Fruit fly (Drosophila melanogaster) whole organism, prepupa: ENCODE measurements around the gene Obp73a.

ENCODE experiments used
- Blimp-1 ChIP-seq: fragments of 200-800 bp; sonication (Bioruptor generic); optimal IDR thresholded peaks from 3 replicates; lab custom pipeline; 2017; ENCODE audit warnings: missing biosample characterization, missing genetic modification characterization, mild to moderate bottlenecking, moderate library complexity, missing genetic modification reagents
- CG10631 ChIP-seq: fragments of 200-800 bp; sonication (Bioruptor generic); optimal IDR thresholded peaks from 2 replicates; lab custom pipeline; 2016; ENCODE audit warnings: missing biosample characterization, missing genetic modification characterization
- CG10669 ChIP-seq: fragments of 200-800 bp; sonication (Bioruptor generic); optimal IDR thresholded peaks from 3 replicates; lab custom pipeline; 2018; ENCODE audit warnings: missing biosample characterization, mild to moderate bottlenecking, missing genetic modification characterization, moderate library complexity
- CG11294 ChIP-seq: fragments of 200-800 bp; sonication (Bioruptor generic); IDR thresholded peaks from 2 replicates; pipeline ENCODE4 v1.3.6; 2022; ENCODE audit warnings: missing biosample characterization, missing genetic modification characterization
- CG11762 ChIP-seq: fragments of 200-800 bp; sonication (Bioruptor generic); optimal IDR thresholded peaks from 3 replicates; lab custom pipeline; 2016; ENCODE audit warnings: missing biosample characterization, missing genetic modification characterization; ENCODE audit not compliant: insufficient read depth
- CG11902 ChIP-seq: fragments of 200-800 bp; sonication (Bioruptor generic); optimal IDR thresholded peaks from 3 replicates; lab custom pipeline; 2016; ENCODE audit warnings: missing biosample characterization, missing genetic modification characterization
- CG15336 ChIP-seq: fragments of 200-800 bp; sonication (Bioruptor generic); IDR thresholded peaks from 2 replicates; pipeline ENCODE4 v1.3.6; 2022; ENCODE audit warnings: missing biosample characterization, missing genetic modification characterization
- CG1621 ChIP-seq: fragments of 200-800 bp; sonication (Bioruptor generic); optimal IDR thresholded peaks from 3 replicates; lab custom pipeline; 2018; ENCODE audit warnings: missing biosample characterization, mild to moderate bottlenecking, missing genetic modification characterization
- CG16779 ChIP-seq: fragments of 200-800 bp; sonication (Bioruptor generic); optimal IDR thresholded peaks from 3 replicates; lab custom pipeline; 2017; ENCODE audit warnings: missing biosample characterization, mild to moderate bottlenecking, missing genetic modification characterization
- CG3032 ChIP-seq: fragments of 200-800 bp; optimal IDR thresholded peaks from 2 replicates; lab custom pipeline; 2019; ENCODE audit warnings: missing biosample characterization, mild to moderate bottlenecking, missing genetic modification characterization, moderate library complexity
- CG31627 ChIP-seq: fragments of 200-800 bp; sonication (Bioruptor generic); optimal IDR thresholded peaks from 3 replicates; lab custom pipeline; 2016; ENCODE audit warnings: missing biosample characterization, missing genetic modification characterization
- CG34406 ChIP-seq: fragments of 200-800 bp; sonication (Bioruptor generic); optimal IDR thresholded peaks from 3 replicates; lab custom pipeline; 2016; ENCODE audit warnings: missing biosample characterization, missing genetic modification characterization
- CG3919 ChIP-seq: fragments of 200-800 bp; sonication (Bioruptor generic); optimal IDR thresholded peaks from 3 replicates; lab custom pipeline; 2016; ENCODE audit warnings: missing biosample characterization, missing genetic modification characterization
- CG6792 ChIP-seq: fragments of 200-800 bp; sonication (Bioruptor generic); optimal IDR thresholded peaks from 3 replicates; lab custom pipeline; 2016; ENCODE audit warnings: missing biosample characterization, missing genetic modification characterization
- CG6808 ChIP-seq: fragments of 200-800 bp; sonication (Bioruptor generic); optimal IDR thresholded peaks from 3 replicates; lab custom pipeline; 2017; ENCODE audit warnings: missing biosample characterization, missing genetic modification characterization, mild to moderate bottlenecking, moderate library complexity, missing genetic modification reagents
- CG6854 ChIP-seq: fragments of 200-800 bp; sonication (Bioruptor generic); optimal IDR thresholded peaks from 2 replicates; lab custom pipeline; 2017; ENCODE audit warnings: missing biosample characterization, mild to moderate bottlenecking, missing genetic modification characterization
- CG8319 ChIP-seq: fragments of 200-800 bp; sonication (Bioruptor generic); optimal IDR thresholded peaks from 3 replicates; lab custom pipeline; 2016; ENCODE audit warnings: missing biosample characterization, missing genetic modification characterization
- CG8632 ChIP-seq: fragments of 200-800 bp; sonication (Bioruptor generic); optimal IDR thresholded peaks from 3 replicates; lab custom pipeline; 2016; ENCODE audit warnings: missing biosample characterization, missing genetic modification characterization
- CG9139 ChIP-seq: fragments of 200-800 bp; sonication (Bioruptor generic); optimal IDR thresholded peaks from 3 replicates; lab custom pipeline; 2017; ENCODE audit warnings: missing biosample characterization, mild to moderate bottlenecking, missing genetic modification characterization
- Eip75B ChIP-seq: fragments of 200-800 bp; sonication (Bioruptor generic); optimal IDR thresholded peaks from 3 replicates; lab custom pipeline; 2016; ENCODE audit warnings: missing biosample characterization, missing genetic modification characterization
- Eip78C ChIP-seq: fragments of 200-800 bp; sonication (Bioruptor generic); peaks from one replicate; lab custom pipeline; 2016; ENCODE audit warnings: missing biosample characterization, missing genetic modification characterization
- Eip93F ChIP-seq: fragments of 200-800 bp; sonication (Bioruptor generic); optimal IDR thresholded peaks from 2 replicates; lab custom pipeline; 2016; ENCODE audit warnings: missing biosample characterization, mild to moderate bottlenecking, missing genetic modification characterization
- Ets21C ChIP-seq: fragments of 200-800 bp; sonication (Bioruptor generic); optimal IDR thresholded peaks from 3 replicates; lab custom pipeline; 2016; ENCODE audit warnings: missing biosample characterization, missing genetic modification characterization
- Ets96B ChIP-seq: fragments of 200-800 bp; optimal IDR thresholded peaks from 2 replicates; lab custom pipeline; 2019; ENCODE audit warnings: missing biosample characterization, mild to moderate bottlenecking, missing genetic modification characterization, moderate library complexity
- Gug ChIP-seq: fragments of 200-800 bp; sonication (Bioruptor generic); IDR thresholded peaks from 2 replicates; pipeline ENCODE4 v1.3.6; 2022; ENCODE audit warnings: missing biosample characterization, missing genetic modification characterization
- Hr38 ChIP-seq: sonication (Bioruptor generic); optimal IDR thresholded peaks from 2 replicates; lab custom pipeline; 2016; ENCODE audit warnings: missing biosample characterization, missing genetic modification characterization
- Hr4 ChIP-seq: fragments of 200-800 bp; sonication (Bioruptor generic); optimal IDR thresholded peaks from 3 replicates; lab custom pipeline; 2016; ENCODE audit warnings: missing biosample characterization, missing genetic modification characterization
- Met ChIP-seq: fragments of 200-800 bp; sonication (Bioruptor generic); optimal IDR thresholded peaks from 3 replicates; lab custom pipeline; 2016; ENCODE audit warnings: missing biosample characterization, missing genetic modification characterization
- OdsH ChIP-seq: fragments of 200-800 bp; sonication (Bioruptor generic); optimal IDR thresholded peaks from 3 replicates; lab custom pipeline; 2016; ENCODE audit warnings: missing biosample characterization, missing genetic modification characterization
- Smox ChIP-seq: fragments of 200-800 bp; sonication (Bioruptor generic); optimal IDR thresholded peaks from 3 replicates; lab custom pipeline; 2016; ENCODE audit warnings: missing biosample characterization, missing genetic modification characterization
- Sox102F ChIP-seq: fragments of 200-800 bp; sonication (Bioruptor generic); optimal IDR thresholded peaks from 2 replicates; lab custom pipeline; 2016; ENCODE audit warnings: missing biosample characterization, mild to moderate bottlenecking, missing genetic modification characterization
- Sox14 ChIP-seq: fragments of 200-800 bp; sonication (Bioruptor generic); optimal IDR thresholded peaks from 3 replicates; lab custom pipeline; 2016; ENCODE audit warnings: missing biosample characterization, missing genetic modification characterization
- acj6 ChIP-seq: fragments of 200-800 bp; sonication (Bioruptor generic); optimal IDR thresholded peaks from 3 replicates; lab custom pipeline; 2016; ENCODE audit warnings: missing biosample characterization, missing genetic modification characterization
- cyc ChIP-seq: fragments of 200-800 bp; sonication (Bioruptor generic); optimal IDR thresholded peaks from 3 replicates; lab custom pipeline; 2016; ENCODE audit warnings: missing biosample characterization, missing genetic modification characterization
- dac ChIP-seq: fragments of 200-800 bp; sonication (Bioruptor generic); optimal IDR thresholded peaks from 2 replicates; lab custom pipeline; 2017; ENCODE audit warnings: missing biosample characterization, mild to moderate bottlenecking, missing genetic modification characterization
- eg ChIP-seq: fragments of 200-800 bp; sonication (Bioruptor generic); IDR thresholded peaks from 3 replicates; pipeline ENCODE4 v1.3.6; 2022; ENCODE audit warnings: missing biosample characterization, missing genetic modification characterization
- esn ChIP-seq: fragments of 200-800 bp; sonication (Bioruptor generic); optimal IDR thresholded peaks from 2 replicates; lab custom pipeline; 2016; ENCODE audit warnings: missing biosample characterization, mild to moderate bottlenecking, missing genetic modification characterization, moderate library complexity
- fd59A ChIP-seq: fragments of 200-800 bp; sonication (Bioruptor generic); optimal IDR thresholded peaks from 2 replicates; lab custom pipeline; 2017; ENCODE audit warnings: missing biosample characterization, mild to moderate bottlenecking, missing genetic modification characterization, missing genetic modification reagents
- fd85E ChIP-seq: fragments of 200-800 bp; sonication (Bioruptor generic); optimal IDR thresholded peaks from 3 replicates; lab custom pipeline; 2016; ENCODE audit warnings: missing biosample characterization, missing genetic modification characterization
- lz ChIP-seq: fragments of 200-800 bp; sonication (Bioruptor generic); optimal IDR thresholded peaks from 3 replicates; lab custom pipeline; 2016; ENCODE audit warnings: missing biosample characterization, missing genetic modification characterization
- net ChIP-seq: fragments of 200-800 bp; sonication (Bioruptor generic); optimal IDR thresholded peaks from 3 replicates; lab custom pipeline; 2016; ENCODE audit warnings: missing biosample characterization, missing genetic modification characterization
- pdm3 ChIP-seq: fragments of 200-800 bp; sonication (Bioruptor generic); optimal IDR thresholded peaks from 3 replicates; lab custom pipeline; 2016; ENCODE audit warnings: missing biosample characterization, missing genetic modification characterization
- spab ChIP-seq: fragments of 200-800 bp; sonication (Bioruptor generic); optimal IDR thresholded peaks from 2 replicates; lab custom pipeline; 2017; ENCODE audit warnings: missing biosample characterization, mild to moderate bottlenecking, missing genetic modification characterization, missing genetic modification reagents
- ss ChIP-seq, 2 experiments: fragments of 200-800 bp; sonication (Bioruptor generic); optimal IDR thresholded peaks; 2 replicates in 1 of 2; 3 replicates in 1 of 2; lab custom pipeline; 2017 to 2018; ENCODE audit warnings: mild to moderate bottlenecking in 2 of 2, missing biosample characterization in 2 of 2, missing genetic modification characterization in 2 of 2, moderate library complexity in 1 of 2
- svp ChIP-seq: fragments of 200-800 bp; sonication (Bioruptor generic); peaks from one replicate; lab custom pipeline; 2016; ENCODE audit warnings: missing biosample characterization, missing genetic modification characterization
- topi ChIP-seq: fragments of 200-800 bp; sonication (Bioruptor generic); optimal IDR thresholded peaks from 3 replicates; lab custom pipeline; 2016; ENCODE audit warnings: missing biosample characterization, missing genetic modification characterization

The Obp73a gene

DNA sequence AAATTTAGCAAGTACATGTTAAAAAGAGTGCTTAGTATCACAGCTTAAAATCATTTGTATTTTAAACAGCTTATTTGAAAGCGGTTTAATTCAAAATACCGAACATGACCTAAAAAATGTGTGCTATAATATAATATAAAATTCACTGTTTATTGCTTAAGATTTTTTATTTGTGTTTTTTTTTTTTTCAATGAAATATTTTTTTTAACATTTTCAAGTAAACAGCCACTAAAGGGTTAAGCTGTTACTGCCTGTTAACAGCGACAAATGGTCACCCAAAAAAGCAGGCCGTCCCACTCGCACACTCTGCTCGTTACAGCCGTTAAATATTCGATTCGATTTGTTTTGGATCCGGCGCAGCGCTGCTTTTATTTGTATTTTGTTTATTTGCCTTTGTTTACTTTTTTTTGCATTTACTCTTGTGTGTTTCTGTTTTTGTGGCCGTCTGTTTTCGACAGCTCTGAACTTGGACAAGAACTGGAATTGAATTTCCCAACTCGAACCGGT lies 30.5 kb downstream of the Obp73a start (continued):
- TF ChIP-seq eg (GFP tag; lab: Robert Waterston, UW) (peak; percentile 47; the same call in 2 of the 3 replicates), CG8632 (GFP tag; lab: Kevin White, UChicago) (no peak), Ets96B (no peak), Sox14 (peak; percentile 43), net (GFP tag; lab: Kevin White, UChicago) (peak; percentile 9), pdm3 (GFP tag; lab: Kevin White, UChicago) (peak; percentile 37), Sox102F (peak; percentile 65), cyc (GFP tag; lab: Kevin White, UChicago) (peak; percentile 45), CG31627 (GFP tag; lab: Kevin White, UChicago) (no peak)
- TF ChIP-seq, all 60 proteins: peak for 42

DNA sequence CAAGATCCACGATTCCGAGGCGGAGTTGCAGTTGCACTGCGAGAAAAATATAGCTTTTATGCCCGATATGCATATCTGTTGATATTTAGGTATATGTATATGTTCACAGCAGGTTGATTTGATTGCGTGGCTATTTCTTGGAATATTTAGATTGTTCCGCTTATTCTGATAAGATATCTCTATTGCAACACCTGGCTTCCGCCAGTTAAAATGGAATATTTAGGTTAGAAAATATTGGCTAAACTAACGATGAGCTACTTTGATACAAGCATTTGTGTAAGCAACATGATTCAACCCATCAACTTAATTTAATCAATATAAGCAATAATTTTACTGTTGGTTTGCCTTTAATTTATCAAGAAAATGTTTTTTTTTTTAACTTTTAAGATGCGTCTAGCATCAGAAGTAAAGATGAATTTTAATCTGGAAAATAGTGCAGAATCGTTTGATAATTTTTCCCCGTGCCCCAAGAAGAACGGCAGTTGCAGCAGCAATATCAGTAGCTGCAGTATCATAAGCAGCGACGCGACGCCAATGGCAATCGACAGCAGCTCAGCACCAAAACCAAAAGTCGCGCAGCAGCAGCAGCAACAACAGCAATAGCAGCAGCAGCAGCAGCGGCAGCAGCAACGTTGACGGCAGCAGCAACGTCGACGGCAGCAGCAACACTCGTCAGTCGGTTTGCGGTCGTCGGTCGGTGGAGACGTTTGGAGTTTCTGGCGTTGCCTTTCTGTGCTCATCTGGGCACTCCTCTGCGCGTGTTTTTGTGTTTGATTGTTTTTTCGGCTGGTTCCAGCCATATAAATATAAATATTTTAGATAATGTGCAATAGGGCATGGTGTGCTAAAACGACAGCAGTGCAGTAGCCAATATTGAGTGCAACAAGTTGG lies 31.7 kb downstream of the Obp73a start:
- TF ChIP-seq topi (GFP tag; lab: Kevin White, UChicago) (peak; percentile 84), CG31627 (GFP tag; lab: Kevin White, UChicago) (peak; percentile 78), CG11902 (GFP tag; lab: Kevin White, UChicago) (peak; percentile 57), CG8319 (no peak), CG11294 (GFP tag; lab: Robert Waterston, UW) (peak; percentile 20; the same call in 1 of the 2 replicates), lz (GFP tag; lab: Kevin White, UChicago) (peak; percentile 77), dac (peak; percentile 51), net (GFP tag; lab: Kevin White, UChicago) (peak; percentile 75), Sox102F (peak; percentile 62), Eip75B (GFP tag; lab: Kevin White, UChicago) (peak; percentile 85), acj6 (peak; percentile 71), CG6792 (GFP tag; lab: Kevin White, UChicago) (peak; percentile 63), OdsH (GFP tag; lab: Kevin White, UChicago) (peak; percentile 59), Ets21C (GFP tag; lab: Kevin White, UChicago) (peak; percentile 66), CG16779 (tag; lab: Kevin White, UChicago) (no peak), Sox14 (peak; percentile 78), CG1621 (peak; percentile 30), Ets96B (peak; percentile 62), CG9139 (GFP tag; lab: Kevin White, UChicago) (no peak), pdm3 (GFP tag; lab: Kevin White, UChicago) (peak; percentile 71), CG10669 (GFP tag; lab: Kevin White, UChicago) (peak; percentile 77), Blimp-1 (GFP tag; lab: Kevin White, UChicago) (peak; percentile 47), Gug (GFP tag; lab: Robert Waterston, UW) (peak; percentile 10; the same call in 1 of the 2 replicates), ss (GFP tag; optimal IDR thresholded peaks at IDR 0.05; lab: Kevin White, UChicago) (peak; percentile 46 to 59), eg (GFP tag; lab: Robert Waterston, UW) (peak; percentile 42; the same call in 2 of the 3 replicates), Eip78C (GFP tag; lab: Kevin White, UChicago) (peak; percentile 96), CG15336 (peak; percentile 40; the same call in 1 of the 2 replicates), Met (GFP tag; lab: Kevin White, UChicago) (peak; percentile 87), Smox (GFP tag; lab: Kevin White, UChicago) (peak; percentile 68), Eip93F (GFP tag; lab: Kevin White, UChicago) (no peak), Hr38 (GFP tag; lab: Kevin White, UChicago) (no peak), fd85E (GFP tag; lab: Kevin White, UChicago) (no peak), CG6854 (GFP tag; lab: Kevin White, UChicago) (no peak), CG3919 (GFP tag; lab: Kevin White, UChicago) (peak; percentile 63), Hr4 (peak; percentile 60), CG3032 (peak; percentile 73), esn (GFP tag; lab: Kevin White, UChicago) (peak; percentile 87), CG34406 (peak; percentile 57), CG6808 (peak; percentile 86), spab (GFP tag; lab: Kevin White, UChicago) (peak; percentile 70), cyc (GFP tag; lab: Kevin White, UChicago) (peak; percentile 66), fd59A (GFP tag; lab: Kevin White, UChicago) (peak; percentile 77), CG10631 (GFP tag; lab: Kevin White, UChicago) (peak; percentile 81), svp (peak; percentile 92), CG11762 (peak; percentile 47)
